Worm (Caenorhabditis elegans) whole organism, L2 larva: Measurements from ENCODE around the gene C15H11.1.

Experiments
- F13H6.1 ChIP-seq: sonication (generic microtip); optimal IDR thresholded peaks from 2 replicates; lab custom pipeline; 2016; ENCODE audit warnings: missing genetic modification characterization, missing compliant biosample characterization
- ZK546.5 ChIP-seq: sonication (generic microtip); optimal IDR thresholded peaks from 2 replicates; lab custom pipeline; 2017; ENCODE audit warnings: missing biosample characterization, missing genetic modification characterization
- alr-1 ChIP-seq: fragments of 150-350 bp; optimal IDR thresholded peaks from 2 replicates; lab custom pipeline; 2014; ENCODE audit warnings: missing biosample characterization, missing genetic modification characterization
- aly-2 ChIP-seq: fragments of 150-350 bp; optimal IDR thresholded peaks from 2 replicates; lab custom pipeline; 2014; ENCODE audit warnings: missing biosample characterization, missing genetic modification characterization
- ama-1 ChIP-seq: fragments of 150-350 bp; optimal IDR thresholded peaks from 2 replicates; lab custom pipeline; 2018; ENCODE audit warnings: inconsistent platforms
- elt-1 ChIP-seq: fragments of 150-350 bp; optimal IDR thresholded peaks from 2 replicates; lab custom pipeline; 2014; ENCODE audit warnings: missing biosample characterization, missing genetic modification characterization
- elt-3 ChIP-seq: sonication (generic microtip); optimal IDR thresholded peaks from 2 replicates; lab custom pipeline; 2017; ENCODE audit warnings: missing biosample characterization, missing genetic modification characterization
- gmeb-1 ChIP-seq: fragments of 150-350 bp; optimal IDR thresholded peaks from 2 replicates; lab custom pipeline; 2014; ENCODE audit warnings: missing biosample characterization, missing genetic modification characterization
- lin-11 ChIP-seq: fragments of 150-350 bp; sonication (generic microtip); optimal IDR thresholded peaks from 2 replicates; lab custom pipeline; 2014; ENCODE audit warnings: missing biosample characterization, missing genetic modification characterization, inconsistent platforms, mixed read lengths
- lin-13 ChIP-seq: fragments of 150-350 bp; optimal IDR thresholded peaks from 2 replicates; lab custom pipeline; 2014; ENCODE audit warnings: missing biosample characterization, missing genetic modification reagents, missing genetic modification characterization
- lin-39 ChIP-seq: fragments of 150-350 bp; optimal IDR thresholded peaks from 2 replicates; lab custom pipeline; 2014; ENCODE audit warnings: missing biosample characterization, missing genetic modification reagents, missing genetic modification characterization
- lsy-2 ChIP-seq, 2 experiments: fragments of 150-350 bp in 1 of 2; sonication (generic microtip) in 1 of 2; optimal IDR thresholded peaks; 2 replicates each; lab custom pipeline; 2014 to 2017; ENCODE audit warnings: missing biosample characterization in 2 of 2, missing genetic modification characterization in 2 of 2
- mbf-1 ChIP-seq: sonication (generic microtip); optimal IDR thresholded peaks from 2 replicates; lab custom pipeline; 2017; ENCODE audit warnings: missing biosample characterization, missing genetic modification characterization
- mdl-1 ChIP-seq, 2 experiments: fragments of 150-350 bp in 1 of 2; sonication (generic microtip) in 1 of 2; optimal IDR thresholded peaks; 2 replicates each; lab custom pipeline; 2017; ENCODE audit warnings: missing biosample characterization in 2 of 2, missing genetic modification characterization in 2 of 2
- nhr-21 ChIP-seq: fragments of 150-350 bp; optimal IDR thresholded peaks from 2 replicates; lab custom pipeline; 2014; ENCODE audit warnings: missing biosample characterization, missing genetic modification characterization
- nhr-237 ChIP-seq: fragments of 150-350 bp; optimal IDR thresholded peaks from 2 replicates; lab custom pipeline; 2014; ENCODE audit warnings: missing biosample characterization, missing genetic modification characterization
- nhr-25 ChIP-seq: fragments of 150-350 bp; sonication (generic microtip); optimal IDR thresholded peaks from 3 replicates; lab custom pipeline; 2014; ENCODE audit warnings: missing biosample characterization, missing genetic modification characterization
- nhr-77 ChIP-seq: fragments of 150-350 bp; optimal IDR thresholded peaks from 2 replicates; lab custom pipeline; 2014; ENCODE audit warnings: missing biosample characterization, missing genetic modification characterization
- peb-1 ChIP-seq: fragments of 150-350 bp; optimal IDR thresholded peaks from 2 replicates; lab custom pipeline; 2014; ENCODE audit warnings: missing biosample characterization, missing genetic modification characterization
- skn-1 ChIP-seq: sonication (generic microtip); optimal IDR thresholded peaks from 2 replicates; lab custom pipeline; 2017; ENCODE audit warnings: missing biosample characterization, missing genetic modification characterization
- unc-39 ChIP-seq: fragments of 150-350 bp; optimal IDR thresholded peaks from 2 replicates; lab custom pipeline; 2014; ENCODE audit warnings: missing biosample characterization, missing genetic modification characterization
- unc-62 ChIP-seq: fragments of 150-350 bp; optimal IDR thresholded peaks from 2 replicates; lab custom pipeline; 2014; ENCODE audit warnings: missing biosample characterization, missing genetic modification reagents, missing genetic modification characterization
- zag-1 ChIP-seq: fragments of 150-350 bp; optimal IDR thresholded peaks from 2 replicates; lab custom pipeline; 2014; ENCODE audit warnings: missing biosample characterization, missing genetic modification characterization
- ztf-1 ChIP-seq: fragments of 200-800 bp; sonication (Bioruptor generic); conservative IDR thresholded peaks from 2 replicates; pipeline ENCODE4 v1.3.6; 2022; ENCODE audit warnings: missing genetic modification characterization, missing compliant biosample characterization

C15H11.1 gene

ce11 chrV:14437355-14437754 lies 43.8 kb downstream of the C15H11.1 start:
- no peak for TF ChIP-seq nhr-25 (tag; lab: Kevin White, UChicago)
- TF ChIP-seq nhr-237 (tag; lab: Kevin White, UChicago) = no peak
- TF ChIP-seq mdl-1 (tag; optimal IDR thresholded peaks at IDR 0.05; lab: Kevin White, UChicago) = no peak
- TF ChIP-seq alr-1 (tag; lab: Kevin White, UChicago) = no peak
- TF ChIP-seq F13H6.1 (tag; lab: Kevin White, UChicago) = no peak
- TF ChIP-seq nhr-21 = no peak
- no peak for TF ChIP-seq elt-3 (tag; lab: Kevin White, UChicago)
- no peak for TF ChIP-seq ZK546.5
- no peak for TF ChIP-seq ama-1 (lab: Kevin White, UChicago)
- TF ChIP-seq skn-1 (tag; lab: Kevin White, UChicago) = no peak
- TF ChIP-seq unc-39 (tag; lab: Kevin White, UChicago) = no peak

DNA sequence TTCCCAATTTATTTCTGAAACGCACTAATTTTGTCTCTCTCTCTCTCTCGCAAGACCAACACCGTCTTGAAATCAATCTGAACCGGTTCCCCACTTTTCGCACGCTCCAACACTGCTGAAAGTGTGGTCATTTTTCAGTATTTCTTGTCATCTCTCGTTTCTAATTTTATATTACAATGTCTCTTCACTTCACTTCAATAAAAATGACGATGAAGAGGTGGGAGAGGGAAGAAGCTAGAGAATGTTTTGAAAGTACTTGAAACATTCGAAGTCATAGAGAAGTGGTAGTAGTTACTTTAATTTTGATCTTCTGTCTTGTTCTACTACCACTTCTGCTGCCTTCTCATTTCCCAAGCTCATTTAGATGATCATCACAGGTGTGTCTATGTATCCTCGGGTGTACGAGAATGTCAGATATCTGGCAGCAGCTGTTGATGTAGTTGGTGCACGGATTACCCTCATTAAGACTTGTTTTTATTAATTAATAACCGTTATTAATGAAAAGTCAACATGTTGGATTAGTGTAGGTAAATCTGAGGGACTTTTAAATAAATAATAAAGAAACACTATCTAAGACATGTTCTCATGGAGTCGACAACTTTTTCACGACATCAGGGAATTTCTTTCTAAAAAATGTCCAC lies 44.6 kb downstream of the C15H11.1 start:
- TF ChIP-seq lin-11 (tag; lab: Kevin White, UChicago) (no peak), unc-39 (tag; lab: Kevin White, UChicago) (no peak), nhr-25 (tag; lab: Kevin White, UChicago) (no peak), lin-13 (GFP tag; lab: Kevin White, UChicago) (no peak), ztf-1 (GFP tag; lab: Robert Waterston, UW) (no peak), lin-39 (tag; lab: Kevin White, UChicago) (no peak), elt-1 (tag; lab: Kevin White, UChicago) (no peak), unc-62 (GFP tag; lab: Kevin White, UChicago) (no peak), lsy-2 (tag; optimal IDR thresholded peaks at IDR 0.05; lab: Kevin White, UChicago) (no peak)

ce11 chrV:14439236-14439635 lies 45.6 kb downstream of the C15H11.1 start:
- TF ChIP-seq elt-3 (tag; lab: Kevin White, UChicago) (no peak), F13H6.1 (tag; lab: Kevin White, UChicago) (no peak)

DNA sequence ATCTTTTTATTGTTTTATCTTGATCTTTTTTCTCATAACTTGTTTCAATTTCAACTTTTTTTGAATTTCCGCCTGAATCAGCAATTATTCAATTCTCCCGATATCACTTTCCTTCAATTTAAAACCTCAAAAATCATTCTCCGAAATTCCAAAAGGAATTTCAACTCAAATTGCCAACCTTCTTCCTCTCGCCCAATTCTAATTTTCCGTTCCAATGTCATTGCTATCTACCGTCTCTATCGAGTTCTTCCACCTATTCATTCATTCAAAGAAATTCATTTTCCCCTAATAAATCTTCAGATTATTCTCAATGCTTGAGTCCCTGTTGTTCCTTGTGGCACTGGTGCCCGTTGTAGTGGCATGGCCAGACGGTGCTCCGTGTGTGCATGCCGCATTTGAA lies 47.2 kb downstream of the C15H11.1 start, which contains the start of gene F23B12.4:
Gene F23B12.4 (plus strand): TSS at position 301 of the 400 bp plus-strand sequence.
- no peak for TF ChIP-seq mbf-1 (tag; lab: Kevin White, UChicago)
- TF ChIP-seq zag-1 (tag; lab: Kevin White, UChicago) = no peak
- no peak for TF ChIP-seq ztf-1 (GFP tag; lab: Robert Waterston, UW)
- no peak for TF ChIP-seq nhr-77 (tag; lab: Kevin White, UChicago)
- TF ChIP-seq peb-1 (tag; lab: Kevin White, UChicago) = no peak
- no peak for TF ChIP-seq gmeb-1 (tag; lab: Kevin White, UChicago)
- no peak for TF ChIP-seq lin-13 (GFP tag; lab: Kevin White, UChicago)
- TF ChIP-seq aly-2 (tag; lab: Kevin White, UChicago) = no peak
- no peak for TF ChIP-seq mdl-1 (tag; optimal IDR thresholded peaks at IDR 0.05; lab: Kevin White, UChicago)
- TF ChIP-seq, all 48 proteins: peak for 0
